Fruit fly (Drosophila melanogaster): Measurements from ENCODE around the gene CG10864.
A peak's percentile ranks its signal among the peaks of the same experiment; 100 is the strongest.

Gene CG10864

dm6 chr3R:18456196-18456781 is 44.9 kb upstream of the CG10864 start (continued):
- no peak for TF ChIP-seq tx (GFP tag; optimal IDR thresholded peaks at IDR 0.05)
- TF ChIP-seq CG17829 (tag; optimal IDR thresholded peaks at IDR 0.05) = no peak
- TF ChIP-seq Dref (GFP tag; IDR thresholded peaks at IDR 0.05) = no peak
- TF ChIP-seq trem (tag; optimal IDR thresholded peaks at IDR 0.05) = no peak
- peak; percentile 52 for TF ChIP-seq CG11247 (GFP tag; IDR thresholded peaks at IDR 0.05)
- no peak for TF ChIP-seq inv (GFP tag; IDR thresholded peaks at IDR 0.05; ENCODE audit: partially characterized antibody)
- peak; percentile 40 for TF ChIP-seq lab (GFP tag; optimal IDR thresholded peaks at IDR 0.05)
- peak; percentile 9; the same call in 1 of the 2 replicates for TF ChIP-seq CG14667 (GFP tag; IDR thresholded peaks at IDR 0.05)
- TF ChIP-seq Hmr (GFP tag; optimal IDR thresholded peaks at IDR 0.05) = peak; percentile 55
- peak; percentile 53 for TF ChIP-seq mam (GFP tag; optimal IDR thresholded peaks at IDR 0.05)
- TF ChIP-seq Sin3A (optimal IDR thresholded peaks at IDR 0.05) = no peak
- TF ChIP-seq Pdp1 (GFP tag; optimal IDR thresholded peaks at IDR 0.05) = peak in 1 of 2 experiments; percentile 45
- peak; percentile 88 for TF ChIP-seq Drgx (GFP tag; IDR thresholded peaks at IDR 0.05)
- TF ChIP-seq CG4424 (GFP tag; optimal IDR thresholded peaks at IDR 0.05) = no peak
- no peak for TF ChIP-seq CG1233 (GFP tag; optimal IDR thresholded peaks at IDR 0.05)
- TF ChIP-seq HLH3B (GFP tag; IDR thresholded peaks at IDR 0.05) = peak; percentile 51; the same call in 1 of the 2 replicates
- TF ChIP-seq Dp (GFP tag; optimal IDR thresholded peaks at IDR 0.05) = no peak
- no peak; the same call in 1 of the 2 replicates for TF ChIP-seq wdn (GFP tag; IDR thresholded peaks at IDR 0.05)
- no peak for TF ChIP-seq tin (GFP tag; optimal IDR thresholded peaks at IDR 0.05)
- TF ChIP-seq Vsx1 (GFP tag; optimal IDR thresholded peaks at IDR 0.05) = no peak
- TF ChIP-seq CG12155 (GFP tag; optimal IDR thresholded peaks at IDR 0.05) = peak; percentile 36
- no peak for TF ChIP-seq CG4328 (GFP tag; optimal IDR thresholded peaks at IDR 0.05)
- TF ChIP-seq dpn (GFP tag; optimal IDR thresholded peaks at IDR 0.05) = peak; percentile 28 to 31
- TF ChIP-seq CG9932 (GFP tag; IDR thresholded peaks at IDR 0.05) = peak; percentile 51
- no peak for TF ChIP-seq Mad (GFP tag; optimal IDR thresholded peaks at IDR 0.05)
- TF ChIP-seq luna (GFP tag; optimal IDR thresholded peaks at IDR 0.05) = no peak
- peak; percentile 61; the same call in 1 of the 2 replicates for TF ChIP-seq seq (GFP tag; IDR thresholded peaks at IDR 0.05)
- TF ChIP-seq h (optimal IDR thresholded peaks at IDR 0.05) = no peak
- TF ChIP-seq CG4404 (GFP tag; IDR thresholded peaks at IDR 0.05) = no peak
- no peak for TF ChIP-seq CG12659 (GFP tag; optimal IDR thresholded peaks at IDR 0.05)
- TF ChIP-seq pan (optimal IDR thresholded peaks at IDR 0.05) = no peak
- peak in 1 of 2 experiments; percentile 76 for TF ChIP-seq pan (GFP tag; optimal IDR thresholded peaks at IDR 0.05 in 1 of 2, IDR thresholded peaks at IDR 0.05 in 1 of 2)
- TF ChIP-seq insv (GFP tag; optimal IDR thresholded peaks at IDR 0.05) = no peak
- TF ChIP-seq CG33557 (GFP tag; optimal IDR thresholded peaks at IDR 0.05) = no peak
- TF ChIP-seq mirr (GFP tag; optimal IDR thresholded peaks at IDR 0.05) = no peak
- no peak for TF ChIP-seq CG3065 (GFP tag; optimal IDR thresholded peaks at IDR 0.05)
- TF ChIP-seq lola (GFP tag; optimal IDR thresholded peaks at IDR 0.05) = no peak
- TF ChIP-seq CG13424 (tag; optimal IDR thresholded peaks at IDR 0.05) = peak; percentile 44
- no peak for TF ChIP-seq CG8924 (tag; optimal IDR thresholded peaks at IDR 0.05)
- TF ChIP-seq Elba2 (GFP tag; optimal IDR thresholded peaks at IDR 0.05) = no peak
- peak; percentile 61 for TF ChIP-seq CG12769 (tag; optimal IDR thresholded peaks at IDR 0.05)
- peak; percentile 16 for TF ChIP-seq CG12219 (GFP tag; optimal IDR thresholded peaks at IDR 0.05)
- no peak for TF ChIP-seq dmrt11E (tag; optimal IDR thresholded peaks at IDR 0.05)
- TF ChIP-seq Sry-δ (GFP tag; optimal IDR thresholded peaks at IDR 0.05) = no peak
- TF ChIP-seq Scr (GFP tag; IDR thresholded peaks at IDR 0.05; ENCODE audit: partially characterized antibody) = no peak
- TF ChIP-seq Chrac-16 (GFP tag; optimal IDR thresholded peaks at IDR 0.05) = peak; percentile 13
- peak; percentile 40 for TF ChIP-seq fd3F (GFP tag; optimal IDR thresholded peaks at IDR 0.05)
- TF ChIP-seq zf30C (GFP tag; optimal IDR thresholded peaks at IDR 0.05) = no peak
- peak; percentile 59 for TF ChIP-seq dmrt99B (tag; optimal IDR thresholded peaks at IDR 0.05)
- no peak for TF ChIP-seq Spps (tag; optimal IDR thresholded peaks at IDR 0.05)

All from whole organism, embryonic.